Worm (Caenorhabditis elegans) whole organism, L1 larva: ENCODE measurements around the gene sdz-5.

Source experiments
- ces-1 ChIP-seq: fragments of 150-350 bp; optimal IDR thresholded peaks from 2 replicates; lab custom pipeline; 2014; ENCODE audit warnings: missing biosample characterization, missing genetic modification reagents, missing genetic modification characterization
- egl-27 ChIP-seq, 2 experiments: fragments of 150-350 bp in 1 of 2; sonication (generic microtip); optimal IDR thresholded peaks; 3 replicates each; lab custom pipeline; 2017 to 2018; ENCODE audit warnings: missing biosample characterization in 2 of 2, missing genetic modification characterization in 2 of 2, missing genetic modification reagents in 2 of 2
- jun-1 ChIP-seq: fragments of 150-350 bp; optimal IDR thresholded peaks from 2 replicates; lab custom pipeline; 2014; ENCODE audit warnings: missing biosample characterization, missing genetic modification reagents, missing genetic modification characterization
- nhr-28 ChIP-seq: fragments of 150-350 bp; optimal IDR thresholded peaks from 2 replicates; lab custom pipeline; 2014; ENCODE audit warnings: missing biosample characterization, missing genetic modification characterization
- nhr-77 ChIP-seq: fragments of 150-350 bp; optimal IDR thresholded peaks from 2 replicates; lab custom pipeline; 2014; ENCODE audit warnings: missing biosample characterization, missing genetic modification characterization
- nhr-85 ChIP-seq: sonication (generic microtip); peaks from one replicate; lab custom pipeline; 2016; ENCODE audit warnings: missing genetic modification characterization, inconsistent platforms, missing compliant biosample characterization
- pag-3 ChIP-seq: sonication (generic microtip); optimal IDR thresholded peaks from 2 replicates; lab custom pipeline; 2017; ENCODE audit warnings: missing genetic modification characterization, mild to moderate bottlenecking, missing compliant biosample characterization, antibody characterized with exemption, borderline replicate concordance; ENCODE audit not compliant: insufficient read depth
- pqm-1 ChIP-seq: sonication (generic microtip); optimal IDR thresholded peaks from 3 replicates; lab custom pipeline; 2017; ENCODE audit warnings: missing biosample characterization, missing genetic modification characterization
- rnt-1 ChIP-seq: sonication (generic microtip); optimal IDR thresholded peaks from 2 replicates; lab custom pipeline; 2016; ENCODE audit warnings: mild to moderate bottlenecking, missing genetic modification characterization, moderate library complexity, missing compliant biosample characterization
- snpc-4 ChIP-seq: fragments of 150-350 bp; optimal IDR thresholded peaks from 2 replicates; lab custom pipeline; 2014; ENCODE audit warnings: missing biosample characterization, missing genetic modification characterization
- tbx-2 ChIP-seq: sonication (generic microtip); optimal IDR thresholded peaks from 2 replicates; lab custom pipeline; 2016; ENCODE audit warnings: missing genetic modification characterization, missing compliant biosample characterization
- unc-86 ChIP-seq: sonication (generic microtip); optimal IDR thresholded peaks from 2 replicates; lab custom pipeline; 2016; ENCODE audit warnings: missing genetic modification characterization, missing compliant biosample characterization

DNA sequence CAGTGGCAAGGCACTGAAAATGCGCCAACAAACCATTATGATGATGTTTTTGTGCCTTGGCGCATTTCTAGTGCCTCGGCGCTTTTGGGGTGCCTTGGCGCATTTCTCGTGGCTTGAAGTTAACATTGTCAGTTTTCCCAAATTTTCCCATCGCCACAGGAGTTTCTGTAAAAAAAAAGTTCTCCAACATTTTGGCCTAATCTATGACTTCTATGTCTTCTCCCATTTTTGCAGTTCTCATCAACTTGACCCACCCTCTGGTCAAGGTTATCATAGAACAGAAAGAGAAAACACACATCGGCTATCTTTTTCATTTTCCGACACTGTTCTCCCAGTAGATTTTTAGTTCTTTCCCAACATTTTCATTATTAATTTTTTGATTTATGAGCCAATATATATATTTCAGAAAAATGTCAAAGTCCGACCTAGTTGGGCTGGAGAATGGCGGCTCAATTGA lies 30.0 kb downstream of the sdz-5 start, which contains the start of the genes B0454.26 and B0454.5:
- TF ChIP-seq nhr-28 (tag; lab: Kevin White, UChicago) (no peak), nhr-85 (tag; lab: Kevin White, UChicago) (no peak), pag-3 (tag; lab: Kevin White, UChicago) (no peak), snpc-4 (no peak), rnt-1 (tag; lab: Kevin White, UChicago) (no peak), nhr-77 (no peak), tbx-2 (tag; lab: Kevin White, UChicago) (no peak), ces-1 (GFP tag; lab: Kevin White, UChicago) (no peak), jun-1 (no peak), unc-86 (tag; lab: Kevin White, UChicago) (no peak), pqm-1 (no peak), egl-27 (tag; optimal IDR thresholded peaks at IDR 0.05; lab: Kevin White, UChicago) (no peak)
